Worm (Caenorhabditis elegans) whole organism, young adult: ENCODE data around the gene K08E4.7.

Experiments used
- B0035.1 ChIP-seq: sonication (generic microtip); optimal IDR thresholded peaks from 2 replicates; lab custom pipeline; 2016; ENCODE audit warnings: missing genetic modification characterization, mild to moderate bottlenecking, missing compliant biosample characterization, missing genotype, missing genetic modification reagents
- F23B12.7 ChIP-seq: sonication (generic microtip); optimal IDR thresholded peaks from 2 replicates; lab custom pipeline; 2017; ENCODE audit warnings: missing genetic modification characterization, mild to moderate bottlenecking, missing compliant biosample characterization, antibody characterized with exemption, moderate library complexity; ENCODE audit not compliant: insufficient read depth
- F33H1.4 ChIP-seq: fragments of 200-800 bp; sonication (Bioruptor generic); IDR thresholded peaks from 2 replicates; pipeline ENCODE4 v1.3.6; 2022; ENCODE audit warnings: missing genetic modification reagents, missing genetic modification characterization, missing compliant biosample characterization
- K11D2.4 ChIP-seq: fragments of 200-800 bp; sonication (Bioruptor generic); IDR thresholded peaks from 2 replicates; pipeline ENCODE4 v1.3.6; 2022; ENCODE audit warnings: missing genetic modification reagents, missing genetic modification characterization, missing compliant biosample characterization
- Y53F4B.3 ChIP-seq: fragments of 200-800 bp; sonication (Bioruptor generic); IDR thresholded peaks from 2 replicates; pipeline ENCODE4 v1.3.6; 2022; ENCODE audit warnings: missing genetic modification reagents, missing genetic modification characterization, missing compliant biosample characterization
- Y67H2A.10 ChIP-seq: fragments of 200-800 bp; sonication (Bioruptor generic); conservative IDR thresholded peaks from 2 replicates; pipeline ENCODE4 v1.3.6; 2022; ENCODE audit warnings: missing genetic modification reagents, missing genetic modification characterization, missing compliant biosample characterization
- atf-7 ChIP-seq: sonication (generic microtip); optimal IDR thresholded peaks from 2 replicates; lab custom pipeline; 2017; ENCODE audit warnings: mild to moderate bottlenecking, missing genetic modification characterization, missing compliant biosample characterization
- ceh-91 ChIP-seq: fragments of 200-800 bp; sonication (Bioruptor generic); IDR thresholded peaks from 2 replicates; pipeline ENCODE4 v1.3.6; 2022; ENCODE audit warnings: missing genetic modification reagents, missing genetic modification characterization, missing compliant biosample characterization
- dpff-1 ChIP-seq: sonication (generic microtip); optimal IDR thresholded peaks from 2 replicates; lab custom pipeline; 2017; ENCODE audit warnings: mild to moderate bottlenecking, missing genetic modification characterization, missing compliant biosample characterization
- fkh-3 ChIP-seq: sonication (generic microtip); optimal IDR thresholded peaks from 2 replicates; lab custom pipeline; 2016; ENCODE audit warnings: mild to moderate bottlenecking, missing genetic modification characterization, missing compliant biosample characterization
- lin-35 ChIP-seq, 3 experiments: fragments of 150-350 bp in 2 of 3; sonication (generic microtip) in 1 of 3; optimal IDR thresholded peaks; 2 replicates each; lab custom pipeline; 2014 to 2018; ENCODE audit warnings: missing biosample characterization in 3 of 3, missing genetic modification characterization in 3 of 3, missing genetic modification reagents in 3 of 3
- lin-40 ChIP-seq: sonication (generic microtip); optimal IDR thresholded peaks from 2 replicates; lab custom pipeline; 2016; ENCODE audit warnings: missing genetic modification characterization, mild to moderate bottlenecking, missing compliant biosample characterization, missing genotype, missing genetic modification reagents
- lsl-1 ChIP-seq: fragments of 200-800 bp; sonication (Bioruptor generic); optimal IDR thresholded peaks from 2 replicates; lab custom pipeline; 2018; ENCODE audit warnings: mild to moderate bottlenecking, missing genetic modification characterization, moderate library complexity, missing compliant biosample characterization
- madf-6 ChIP-seq: fragments of 200-800 bp; sonication (Bioruptor generic); IDR thresholded peaks from 2 replicates; pipeline ENCODE4 v1.3.6; 2022; ENCODE audit warnings: missing genetic modification reagents, missing genetic modification characterization, missing compliant biosample characterization
- mcd-1 ChIP-seq: fragments of 200-800 bp; sonication (Bioruptor generic); IDR thresholded peaks from 2 replicates; pipeline ENCODE4 v1.3.6; 2022; ENCODE audit warnings: missing genetic modification reagents, missing genetic modification characterization, missing compliant biosample characterization
- mes-4 ChIP-seq: sonication (generic microtip); optimal IDR thresholded peaks from 2 replicates; lab custom pipeline; 2016; ENCODE audit warnings: missing genotype, missing genetic modification characterization, missing compliant biosample characterization
- mxl-1 ChIP-seq: sonication (generic microtip); optimal IDR thresholded peaks from 2 replicates; lab custom pipeline; 2016; ENCODE audit warnings: missing genetic modification characterization, missing compliant biosample characterization
- nfyb-1 ChIP-seq: fragments of 200-800 bp; sonication (Bioruptor generic); IDR thresholded peaks from 2 replicates; pipeline ENCODE4 v1.3.6; 2022; ENCODE audit warnings: missing genetic modification reagents, missing genetic modification characterization, missing compliant biosample characterization
- nhr-179 ChIP-seq: sonication (generic microtip); optimal IDR thresholded peaks from 2 replicates; lab custom pipeline; 2016; ENCODE audit warnings: mild to moderate bottlenecking, missing genetic modification characterization, missing compliant biosample characterization
- nhr-90 ChIP-seq: sonication (generic microtip); optimal IDR thresholded peaks from 2 replicates; lab custom pipeline; 2016; ENCODE audit warnings: missing genotype, mild to moderate bottlenecking, missing genetic modification characterization, missing compliant biosample characterization
- pbrm-1 ChIP-seq: fragments of 200-800 bp; sonication (Bioruptor generic); IDR thresholded peaks from 2 replicates; pipeline ENCODE4 v1.3.6; 2022; ENCODE audit warnings: missing genetic modification reagents, missing genetic modification characterization, missing compliant biosample characterization
- rcor-1 ChIP-seq: fragments of 200-800 bp; sonication (Bioruptor generic); IDR thresholded peaks from 2 replicates; pipeline ENCODE4 v1.3.6; 2022; ENCODE audit warnings: missing genetic modification reagents, missing genetic modification characterization, missing compliant biosample characterization
- rec-8 ChIP-seq, 2 experiments: sonication (generic microtip); optimal IDR thresholded peaks; 2 replicates each; lab custom pipeline; 2016; ENCODE audit warnings: mild to moderate bottlenecking in 2 of 2, missing genetic modification characterization in 2 of 2, missing genetic modification reagents in 2 of 2, missing genotype in 2 of 2, missing biosample characterization in 1 of 2, missing compliant biosample characterization in 1 of 2, moderate library complexity in 1 of 2
- sea-2 ChIP-seq: fragments of 200-800 bp; sonication (Bioruptor generic); IDR thresholded peaks from 2 replicates; pipeline ENCODE4 v1.3.6; 2022; ENCODE audit warnings: missing genetic modification characterization, missing compliant biosample characterization
- snpc-4 ChIP-seq, 5 experiments: fragments of 150-350 bp in 1 of 5; sonication (generic microtip) in 4 of 5; optimal IDR thresholded peaks; 2 replicates each; lab custom pipeline; 2014 to 2018; ENCODE audit warnings: missing genetic modification characterization in 5 of 5, missing biosample characterization in 3 of 5, antibody characterized with exemption in 2 of 5, mild to moderate bottlenecking in 2 of 5, missing compliant biosample characterization in 2 of 5, missing genotype in 2 of 5, moderate library complexity in 2 of 5, missing genetic modification reagents in 1 of 5
- tbp1 ChIP-seq: fragments of 200-800 bp; sonication (Bioruptor generic); optimal IDR thresholded peaks from 2 replicates; lab custom pipeline; 2018; ENCODE audit warnings: mild to moderate bottlenecking, missing genetic modification characterization, missing compliant biosample characterization
- unc-62 ChIP-seq: fragments of 150-350 bp; optimal IDR thresholded peaks from 2 replicates; lab custom pipeline; 2014; ENCODE audit warnings: missing biosample characterization, missing genetic modification reagents, missing genetic modification characterization
- xnd-1 ChIP-seq: sonication (generic microtip); optimal IDR thresholded peaks from 2 replicates; lab custom pipeline; 2016; ENCODE audit warnings: missing genotype, missing genetic modification reagents, missing genetic modification characterization, missing compliant biosample characterization
- ztf-18 ChIP-seq: sonication (generic microtip); optimal IDR thresholded peaks from 2 replicates; lab custom pipeline; 2016; ENCODE audit warnings: missing genotype, mild to moderate bottlenecking, missing genetic modification characterization, missing compliant biosample characterization
- ztf-25 ChIP-seq: fragments of 200-800 bp; sonication (Bioruptor generic); IDR thresholded peaks from 2 replicates; pipeline ENCODE4 v1.3.6; 2022; ENCODE audit warnings: missing genetic modification reagents, missing genetic modification characterization, missing compliant biosample characterization

The K08E4.7 gene

ce11 chrIV:12057508-12057907 is 18.1 kb upstream of the K08E4.7 start, which contains the start of gene K08E4.3:
Gene K08E4.3 (plus strand): TSS chrIV:12057742.
- TF ChIP-seq pbrm-1, result no peak
- no peak for TF ChIP-seq ztf-18 (tag; lab: Kevin White, UChicago)
- no peak for TF ChIP-seq Y67H2A.10 (GFP tag; lab: Robert Waterston, UW)
- TF ChIP-seq sea-2 (GFP tag; lab: Robert Waterston, UW), result no peak
- TF ChIP-seq B0035.1 (tag; lab: Kevin White, UChicago), result no peak
- TF ChIP-seq xnd-1, result no peak
- TF ChIP-seq nhr-179 (tag; lab: Kevin White, UChicago), result no peak
- no peak for TF ChIP-seq unc-62 (GFP tag; lab: Kevin White, UChicago)

- no peak for TF ChIP-seq lin-35 (GFP tag; optimal IDR thresholded peaks at IDR 0.05; lab: Kevin White, UChicago)
- TF ChIP-seq tbp1 (GFP tag; lab: Kevin White, UChicago), result no peak
- no peak for TF ChIP-seq rec-8 (tag; optimal IDR thresholded peaks at IDR 0.05; lab: Kevin White, UChicago)
- no peak for TF ChIP-seq ztf-25 (GFP tag; lab: Robert Waterston, UW)
- no peak for TF ChIP-seq F23B12.7
- TF ChIP-seq mcd-1 (GFP tag; lab: Robert Waterston, UW), result no peak
- TF ChIP-seq mxl-1 (tag; lab: Kevin White, UChicago), result no peak
- TF ChIP-seq nhr-90 (tag; lab: Kevin White, UChicago), result no peak
- no peak for TF ChIP-seq mes-4 (tag; lab: Kevin White, UChicago)
- TF ChIP-seq dpff-1 (tag; lab: Kevin White, UChicago), result no peak
- TF ChIP-seq Y53F4B.3, result no peak
- TF ChIP-seq snpc-4 (GFP tag; optimal IDR thresholded peaks at IDR 0.05; lab: Kevin White, UChicago), result no peak
- no peak for TF ChIP-seq snpc-4 (tag; optimal IDR thresholded peaks at IDR 0.05; lab: Kevin White, UChicago)
- no peak for TF ChIP-seq fkh-3 (tag; lab: Kevin White, UChicago)
Observed at ce11 chrIV:12061229-12061628, 14.4 kb upstream of the K08E4.7 start, which contains the start of gene K08E4.8. Gene K08E4.8 (minus strand): TSS chrIV:12061329.

- no peak for TF ChIP-seq atf-7 (tag; lab: Kevin White, UChicago)
- TF ChIP-seq rcor-1 (GFP tag; lab: Robert Waterston, UW), result no peak
- TF ChIP-seq dpff-1 (tag; lab: Kevin White, UChicago), result no peak
- TF ChIP-seq K11D2.4 (GFP tag; lab: Robert Waterston, UW), result no peak
- TF ChIP-seq, all 124 proteins: peak for 0
Observed at ce11 chrIV:12068590-12068989, 7.0 kb upstream of the K08E4.7 start, which contains the start of gene bath-37. Gene bath-37 (plus strand): TSS chrIV:12068890.

ce11 chrIV:12078112-12078812 is 2.7 kb downstream of the K08E4.7 start, which contains the start of gene tmed-1:
Gene tmed-1 (minus strand): TSS chrIV:12078162.
- peak; percentile 66 for TF ChIP-seq lsl-1
- peak; percentile 42; the same call in 1 of the 2 replicates for TF ChIP-seq madf-6 (GFP tag; lab: Robert Waterston, UW)
- TF ChIP-seq lin-40, result no peak
- TF ChIP-seq nfyb-1, result no peak
- peak; percentile 62 for TF ChIP-seq F33H1.4 (GFP tag; lab: Robert Waterston, UW)
- TF ChIP-seq ceh-91, result 0 out of 2 replicates have a peak, but pooled peaks have one; percentile 32
